Worm (Caenorhabditis elegans) whole organism, L4 larva: ENCODE data around the gene C56E10.3.
A peak's percentile ranks its signal among the peaks of the same experiment; 100 is the strongest.

ENCODE experiments used
- T20F7.1 ChIP-seq: fragments of 200-800 bp; sonication (Bioruptor generic); optimal IDR thresholded peaks from 2 replicates; lab custom pipeline; 2018; ENCODE audit warnings: mild to moderate bottlenecking, missing genetic modification characterization, missing compliant biosample characterization
- Y105C5A.15 ChIP-seq: fragments of 200-800 bp; sonication (Bioruptor generic); IDR thresholded peaks from 2 replicates; pipeline ENCODE4 v1.3.6; 2022; ENCODE audit warnings: missing genetic modification characterization, missing compliant biosample characterization
- aha-1 ChIP-seq: fragments of 150-350 bp; peaks from one replicate; lab custom pipeline; 2014; ENCODE audit warnings: missing biosample characterization, missing genetic modification characterization
- ceh-20 ChIP-seq: fragments of 200-800 bp; sonication (Bioruptor generic); IDR thresholded peaks from 2 replicates; pipeline ENCODE4 v1.3.6; 2022; ENCODE audit warnings: missing genetic modification reagents, missing genetic modification characterization, missing compliant biosample characterization
- cey-2 ChIP-seq: sonication (generic microtip); optimal IDR thresholded peaks from 3 replicates; lab custom pipeline; 2017; ENCODE audit warnings: missing genetic modification characterization, mild to moderate bottlenecking, missing compliant biosample characterization, antibody characterized with exemption, borderline replicate concordance; ENCODE audit not compliant: insufficient read depth
- daf-16 ChIP-seq, 3 experiments: sonication (generic microtip); optimal IDR thresholded peaks; 2 replicates each; lab custom pipeline; 2016 to 2017; ENCODE audit warnings: missing genetic modification characterization in 3 of 3, missing genetic modification reagents in 3 of 3, mild to moderate bottlenecking in 2 of 3, missing compliant biosample characterization in 2 of 3, missing biosample characterization in 1 of 3, moderate library complexity in 1 of 3
- daf-19 ChIP-seq: fragments of 200-800 bp; sonication (Bioruptor generic); conservative IDR thresholded peaks from 2 replicates; pipeline ENCODE4 v1.3.6; 2022; ENCODE audit warnings: missing genetic modification characterization, missing compliant biosample characterization
- daf-8 ChIP-seq: fragments of 200-800 bp; sonication (Bioruptor generic); IDR thresholded peaks from 2 replicates; pipeline ENCODE4 v1.3.6; 2022; ENCODE audit warnings: missing genetic modification characterization, missing compliant biosample characterization
- dmd-6 ChIP-seq: fragments of 200-800 bp; sonication (Bioruptor generic); IDR thresholded peaks from 2 replicates; pipeline ENCODE4 v1.3.6; 2022; ENCODE audit warnings: missing genetic modification reagents, missing genetic modification characterization, missing compliant biosample characterization
- duxl-1 ChIP-seq: sonication (generic microtip); optimal IDR thresholded peaks from 2 replicates; lab custom pipeline; 2016; ENCODE audit warnings: mild to moderate bottlenecking, missing genetic modification characterization, moderate library complexity, missing compliant biosample characterization; ENCODE audit not compliant: poor library complexity
- fkh-10 ChIP-seq: fragments of 150-350 bp; optimal IDR thresholded peaks from 2 replicates; lab custom pipeline; 2014; ENCODE audit warnings: missing biosample characterization, missing genetic modification reagents, missing genetic modification characterization
- lin-15B ChIP-seq: fragments of 150-350 bp; sonication (generic microtip); optimal IDR thresholded peaks from 3 replicates; lab custom pipeline; 2014; ENCODE audit warnings: missing biosample characterization, missing genetic modification characterization
- lin-29 ChIP-seq: fragments of 200-800 bp; sonication (Bioruptor generic); IDR thresholded peaks from 2 replicates; pipeline ENCODE4 v1.3.6; 2022; ENCODE audit warnings: missing genetic modification reagents, missing genetic modification characterization, missing compliant biosample characterization
- lin-39 ChIP-seq: fragments of 150-350 bp; optimal IDR thresholded peaks from 2 replicates; lab custom pipeline; 2014; ENCODE audit warnings: missing biosample characterization, missing genetic modification reagents, missing genetic modification characterization
- madf-9 ChIP-seq: fragments of 200-800 bp; sonication (Bioruptor generic); conservative IDR thresholded peaks from 2 replicates; pipeline ENCODE4 v1.3.6; 2022; ENCODE audit warnings: missing genetic modification reagents, missing genetic modification characterization, missing compliant biosample characterization
- mxl-2 ChIP-seq: fragments of 200-800 bp; sonication (Bioruptor generic); conservative IDR thresholded peaks from 2 replicates; pipeline ENCODE4 v1.3.6; 2022; ENCODE audit warnings: missing genetic modification reagents, missing genetic modification characterization, missing compliant biosample characterization
- nhr-10 ChIP-seq: fragments of 150-350 bp; optimal IDR thresholded peaks from 2 replicates; lab custom pipeline; 2014; ENCODE audit warnings: missing biosample characterization, missing genetic modification characterization
- nhr-111 ChIP-seq: fragments of 200-800 bp; sonication (Bioruptor generic); optimal IDR thresholded peaks from 2 replicates; lab custom pipeline; 2018; ENCODE audit warnings: mild to moderate bottlenecking, missing genetic modification characterization, missing compliant biosample characterization
- nhr-41 ChIP-seq: fragments of 200-800 bp; sonication (Bioruptor generic); IDR thresholded peaks from 2 replicates; pipeline ENCODE4 v1.3.6; 2022; ENCODE audit warnings: missing genetic modification reagents, missing genetic modification characterization, missing compliant biosample characterization
- pha-4 ChIP-seq, 2 experiments: fragments of 150-350 bp in 1 of 2; fragments of 200-800 bp in 1 of 2; sonication (Bioruptor generic) in 1 of 2; IDR thresholded peaks in 1 of 2; optimal IDR thresholded peaks in 1 of 2; 2 replicates each; pipeline versions ENCODE4 v1.3.6 to Lab custom; 2014 to 2022; ENCODE audit warnings: missing genetic modification characterization in 2 of 2, missing genetic modification reagents in 2 of 2, missing biosample characterization in 1 of 2, missing compliant biosample characterization in 1 of 2
- snpc-1.2 ChIP-seq: fragments of 200-800 bp; sonication (Bioruptor generic); IDR thresholded peaks from 2 replicates; pipeline ENCODE4 v1.3.6; 2022; ENCODE audit warnings: missing genetic modification reagents, missing genetic modification characterization, missing compliant biosample characterization
- unc-130 ChIP-seq: sonication (generic microtip); optimal IDR thresholded peaks from 2 replicates; lab custom pipeline; 2016; ENCODE audit warnings: missing genetic modification reagents, missing genetic modification characterization, missing compliant biosample characterization
- unc-62 ChIP-seq, 3 experiments: fragments of 150-350 bp in 1 of 3; sonication (generic microtip); optimal IDR thresholded peaks in 2 of 3; peaks in 1 of 3; 1 replicate in 1 of 3; 2 replicates in 2 of 3; lab custom pipeline; 2014 to 2017; ENCODE audit warnings: missing biosample characterization in 3 of 3, missing genetic modification characterization in 3 of 3, missing genetic modification reagents in 3 of 3, missing genotype in 1 of 3
- vab-7 ChIP-seq: fragments of 200-800 bp; sonication (Bioruptor generic); IDR thresholded peaks from 2 replicates; pipeline ENCODE4 v1.3.6; 2022; ENCODE audit warnings: missing genetic modification reagents, missing genetic modification characterization, missing compliant biosample characterization

C56E10.3 gene

DNA sequence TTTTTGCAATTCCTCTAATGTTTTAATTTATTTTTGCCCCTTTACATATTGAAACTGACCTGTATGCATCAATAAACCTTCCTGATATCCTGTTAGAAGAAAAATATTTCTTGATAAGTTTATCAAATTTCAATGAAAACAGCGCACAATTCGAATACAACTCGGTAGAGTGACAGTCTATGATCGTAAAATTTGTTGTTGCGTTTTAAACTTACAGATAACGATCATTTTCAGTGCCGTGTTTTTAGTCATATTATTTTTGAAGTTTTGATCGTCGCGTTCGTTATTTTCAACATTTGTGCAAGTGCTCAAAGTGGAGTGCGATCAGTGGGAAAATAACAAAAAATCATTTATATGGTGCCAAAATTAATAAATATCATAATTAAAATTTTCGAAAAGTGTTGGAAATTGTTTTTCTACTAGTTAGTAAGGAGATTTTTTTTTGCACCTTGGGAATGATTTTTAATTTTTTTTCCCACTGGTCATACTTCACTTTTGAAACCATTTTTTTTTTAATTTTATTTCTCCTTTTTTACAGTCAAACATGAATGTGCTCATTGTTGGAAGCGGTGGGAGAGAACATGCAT, 29.0 kb downstream of the C56E10.3 start, which contains the start of gene F38B6.4 (continued):
- TF ChIP-seq daf-16 (GFP tag; optimal IDR thresholded peaks at IDR 0.05; lab: Kevin White, UChicago) (no peak), daf-16 (tag; optimal IDR thresholded peaks at IDR 0.05; lab: Kevin White, UChicago) (peak; percentile 98)
- TF ChIP-seq, all 104 proteins: peak for 7

DNA sequence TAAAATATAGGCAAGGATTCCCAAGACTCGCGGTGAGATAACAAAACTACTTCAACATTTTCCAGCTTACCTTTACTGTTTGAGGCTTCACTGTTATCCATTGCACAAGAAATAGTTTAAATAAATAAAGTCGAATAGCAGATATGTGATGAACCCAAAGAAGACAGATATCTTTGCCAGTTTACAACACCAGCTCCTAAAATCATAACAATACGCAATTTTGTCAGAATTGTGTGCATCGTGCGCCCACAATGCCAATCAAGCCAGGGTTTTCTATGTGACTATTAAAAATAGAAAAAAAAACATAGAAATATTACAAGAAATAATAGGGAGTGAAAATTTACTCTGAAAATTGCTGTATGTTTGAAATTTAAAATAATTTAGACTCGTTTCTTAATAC, 37.2 kb downstream of the C56E10.3 start, which contains the start of gene F38B6.8:
Gene F38B6.8 (minus strand): TSS at position 101 of the 400 bp plus-strand sequence.
- TF ChIP-seq snpc-1.2 (GFP tag; lab: Robert Waterston, UW) (no peak), unc-62 (GFP tag; optimal IDR thresholded peaks at IDR 0.05 in 1 of 2; lab: Kevin White, UChicago) (peak in 1 of 2 experiments; percentile 13), unc-62 (tag; optimal IDR thresholded peaks at IDR 0.05; lab: Kevin White, UChicago) (no peak)
- TF ChIP-seq, all 104 proteins: peak for 1

DNA sequence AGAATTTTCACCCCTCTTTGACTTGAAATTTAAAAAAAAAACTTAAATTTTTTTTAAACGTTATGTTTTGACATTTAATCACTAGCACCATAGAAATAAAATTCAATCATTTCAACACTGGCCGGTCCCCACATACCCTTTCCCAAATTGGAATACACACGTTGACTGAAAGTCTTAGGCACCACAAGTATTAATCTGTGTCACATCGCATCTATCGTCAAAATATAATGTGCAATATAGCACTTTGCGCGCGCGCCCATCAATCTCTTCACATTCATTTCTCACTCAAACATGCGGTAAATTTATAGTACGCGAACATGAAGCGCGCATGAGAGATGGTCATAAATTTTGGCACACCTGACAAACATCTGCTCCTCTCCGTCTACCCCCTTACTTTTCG, 41.9 kb downstream of the C56E10.3 start:
- no peak for TF ChIP-seq T20F7.1 (GFP tag; lab: Kevin White, UChicago)
- peak in 1 of 2 experiments; percentile 90 for TF ChIP-seq unc-62 (GFP tag; optimal IDR thresholded peaks at IDR 0.05 in 1 of 2; lab: Kevin White, UChicago)
- TF ChIP-seq unc-62 (tag; optimal IDR thresholded peaks at IDR 0.05; lab: Kevin White, UChicago): no peak
- TF ChIP-seq, all 104 proteins: peak for 1

DNA sequence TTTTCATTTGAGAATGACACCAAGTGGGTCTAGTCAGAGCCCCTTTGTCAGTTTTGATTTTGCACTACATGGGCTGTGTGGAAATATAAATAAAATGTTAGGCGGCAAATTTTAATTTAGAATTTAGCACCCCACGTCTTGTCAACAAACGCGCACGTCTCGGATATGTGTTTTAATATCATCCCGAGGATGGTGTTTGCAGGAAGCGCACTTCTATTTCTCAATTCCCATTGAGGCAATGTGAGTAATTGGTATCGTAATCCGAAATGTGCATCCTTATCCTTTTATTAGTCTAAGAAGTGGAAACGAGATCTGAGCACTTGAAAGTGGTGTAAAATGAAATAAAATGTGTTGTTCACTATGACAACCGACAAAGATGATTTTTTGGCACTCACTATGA, 42.3 kb downstream of the C56E10.3 start:
- no peak for TF ChIP-seq lin-29 (GFP tag; lab: Robert Waterston, UW)
- TF ChIP-seq aha-1 (tag; lab: Kevin White, UChicago): peak; percentile 66

DNA sequence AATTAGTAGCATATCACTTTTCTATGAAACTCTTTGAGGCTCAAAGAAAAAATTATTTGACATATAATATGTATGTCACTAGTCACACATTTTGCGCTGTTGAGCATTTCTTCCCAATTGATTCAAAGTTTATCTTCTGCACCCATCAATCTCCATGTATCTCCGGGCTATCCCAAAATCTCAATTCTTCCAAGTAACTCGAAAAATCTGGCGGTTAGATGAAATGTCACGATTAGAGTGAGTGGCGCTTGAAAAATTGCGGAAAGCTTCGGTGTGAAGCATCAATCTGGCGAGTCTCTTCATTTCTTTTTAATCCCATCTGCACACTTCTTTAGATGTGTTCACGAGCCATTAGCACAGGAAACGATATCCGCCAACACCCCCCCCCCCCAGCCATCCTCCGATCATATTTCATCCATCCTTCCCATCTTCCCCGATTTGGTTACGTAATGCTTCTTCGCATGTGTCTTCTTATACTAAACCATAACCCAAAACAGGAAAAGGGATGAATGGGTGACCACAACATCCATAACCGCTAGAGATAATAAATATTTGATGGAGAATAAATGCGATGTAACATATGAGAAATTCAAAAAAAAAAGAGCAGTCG, 43.6 kb downstream of the C56E10.3 start:
- TF ChIP-seq aha-1 (tag; lab: Kevin White, UChicago) (peak; percentile 63), duxl-1 (tag; lab: Kevin White, UChicago) (no peak), ceh-20 (GFP tag; lab: Robert Waterston, UW) (0 out of 2 replicates have a peak, but pooled peaks have one; percentile 16), madf-9 (GFP tag; lab: Robert Waterston, UW) (no peak), unc-62 (GFP tag; optimal IDR thresholded peaks at IDR 0.05 in 1 of 2; lab: Kevin White, UChicago) (peak in 1 of 2 experiments; percentile 89), unc-62 (tag; optimal IDR thresholded peaks at IDR 0.05; lab: Kevin White, UChicago) (no peak), fkh-10 (GFP tag; lab: Kevin White, UChicago) (no peak)
- TF ChIP-seq, all 104 proteins: peak for 3

DNA sequence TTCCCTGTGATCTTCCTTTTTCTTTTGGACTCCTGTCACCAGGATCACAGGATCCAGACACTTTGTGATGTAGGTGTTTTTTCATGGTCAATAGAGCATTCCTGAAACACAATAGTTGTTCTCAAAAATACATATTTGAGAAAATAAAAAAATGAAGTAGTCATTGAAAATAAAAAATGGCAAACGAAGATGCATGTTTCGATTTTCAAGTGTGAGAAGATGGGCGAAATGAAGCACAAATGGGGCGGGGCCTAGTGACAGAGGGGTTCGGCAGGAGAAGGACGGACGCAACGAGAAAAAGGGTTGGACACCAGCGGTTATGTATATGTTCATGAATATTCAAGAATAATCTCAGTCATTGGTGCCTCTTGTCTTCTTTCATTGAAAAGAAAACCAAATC, 44.5 kb downstream of the C56E10.3 start, which contains the start of gene F38B6.6:
Gene F38B6.6 (minus strand): TSS at position 101 of the 400 bp plus-strand sequence.
- TF ChIP-seq daf-16 (GFP tag; optimal IDR thresholded peaks at IDR 0.05; lab: Kevin White, UChicago): no peak
- TF ChIP-seq daf-16 (tag; optimal IDR thresholded peaks at IDR 0.05; lab: Kevin White, UChicago): no peak
- TF ChIP-seq fkh-10 (GFP tag; lab: Kevin White, UChicago): peak; percentile 11
- no peak for TF ChIP-seq nhr-10 (tag; lab: Kevin White, UChicago)
- no peak for TF ChIP-seq lin-39 (tag; lab: Kevin White, UChicago)
- no peak for TF ChIP-seq nhr-41 (GFP tag; lab: Robert Waterston, UW)
- TF ChIP-seq vab-7 (GFP tag; lab: Robert Waterston, UW): no peak
- TF ChIP-seq snpc-1.2 (GFP tag; lab: Robert Waterston, UW): no peak
- TF ChIP-seq madf-9 (GFP tag; lab: Robert Waterston, UW): no peak

DNA sequence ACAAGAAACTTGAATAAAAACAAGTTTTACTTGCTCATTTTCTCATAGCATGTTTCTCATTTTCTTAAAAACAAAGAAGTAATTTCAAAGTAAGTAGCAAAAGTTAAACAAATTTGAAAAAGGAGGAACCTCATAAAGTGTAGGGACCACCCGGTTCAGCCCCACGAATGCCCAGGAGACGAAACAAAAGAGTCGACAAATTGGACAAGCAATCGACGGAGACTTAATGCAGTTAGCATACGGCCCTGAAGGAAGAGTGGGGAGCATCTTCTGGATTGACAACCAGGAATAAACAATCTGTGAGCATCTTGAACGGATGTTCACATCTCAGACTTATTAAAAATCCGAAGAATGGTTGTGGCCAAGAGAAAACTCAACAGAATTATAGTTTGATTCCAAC, 46.2 kb downstream of the C56E10.3 start:
- TF ChIP-seq lin-29 (GFP tag; lab: Robert Waterston, UW) (no peak), dmd-6 (no peak), Y105C5A.15 (GFP tag; lab: Robert Waterston, UW) (no peak), lin-15B (tag; lab: Kevin White, UChicago) (no peak)
- TF ChIP-seq, all 104 proteins: peak for 0

DNA sequence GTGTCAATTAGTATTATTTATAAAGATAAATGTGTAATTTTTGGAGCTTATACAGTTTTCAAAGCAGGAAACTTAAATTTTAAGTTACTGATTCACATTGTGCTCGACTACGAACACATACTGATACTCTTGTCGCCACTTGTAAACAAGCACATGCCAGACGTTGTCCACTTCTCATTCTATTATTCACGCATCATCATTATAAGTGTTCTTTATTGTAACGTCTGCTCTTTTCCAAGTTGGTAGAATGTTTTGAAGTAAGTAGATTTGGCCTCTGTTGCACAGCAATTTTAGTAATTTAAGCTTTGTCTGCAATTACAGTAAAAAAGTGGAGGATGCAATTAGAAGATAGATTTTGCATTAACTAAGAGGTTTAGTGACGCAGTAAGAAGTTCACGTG, 47.4 kb downstream of the C56E10.3 start:
- TF ChIP-seq duxl-1 (tag; lab: Kevin White, UChicago) (no peak), unc-62 (GFP tag; optimal IDR thresholded peaks at IDR 0.05 in 1 of 2; lab: Kevin White, UChicago) (peak in 1 of 2 experiments; percentile 74), unc-62 (tag; optimal IDR thresholded peaks at IDR 0.05; lab: Kevin White, UChicago) (no peak), nhr-111 (GFP tag; lab: Kevin White, UChicago) (no peak), mxl-2 (no peak), unc-130 (GFP tag; lab: Kevin White, UChicago) (no peak), daf-19 (GFP tag; lab: Robert Waterston, UW) (no peak), daf-8 (GFP tag; lab: Robert Waterston, UW) (no peak), pha-4 (GFP tag; IDR thresholded peaks at IDR 0.05; lab: Robert Waterston, UW) (no peak), pha-4 (tag; optimal IDR thresholded peaks at IDR 0.05; lab: Kevin White, UChicago) (no peak), cey-2 (no peak)
